Worm (Caenorhabditis elegans): ENCODE results near the gene T04A8.18.

The T04A8.18 gene

DNA sequence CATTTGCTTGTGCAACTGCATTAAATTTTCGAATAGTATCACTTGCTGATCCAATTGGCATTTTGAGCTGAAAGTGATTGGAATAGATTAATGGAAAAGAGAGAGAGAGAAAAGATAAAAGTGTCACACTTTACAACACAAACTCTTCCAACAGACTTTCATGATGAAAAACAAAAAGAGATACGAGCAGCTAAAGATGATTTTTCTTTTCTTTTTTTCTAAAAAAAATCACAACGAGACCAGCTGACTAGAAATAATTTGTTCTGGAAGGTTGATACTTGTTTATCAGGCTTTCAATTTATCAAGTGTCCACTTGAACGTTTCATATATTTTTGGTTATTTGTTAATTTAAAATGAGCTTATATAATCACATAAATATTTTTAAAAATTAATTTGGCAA is 21.9 kb upstream of the T04A8.18 start:
- TF ChIP-seq ama-1 (optimal IDR thresholded peaks at IDR 0.05): no peak
- TF ChIP-seq ama-1 (GFP tag; optimal IDR thresholded peaks at IDR 0.05): no peak
- no peak for TF ChIP-seq hmg-1.2 (GFP tag; IDR thresholded peaks at IDR 0.05)
- TF ChIP-seq snpc-1.3 (tag; optimal IDR thresholded peaks at IDR 0.05; ENCODE audit: insufficient read depth): no peak
- no peak for TF ChIP-seq cebp-1 (GFP tag; IDR thresholded peaks at IDR 0.05)
- TF ChIP-seq cebp-1 (tag; optimal IDR thresholded peaks at IDR 0.05): no peak
- no peak for TF ChIP-seq mcd-1 (GFP tag; IDR thresholded peaks at IDR 0.05)
- no peak for TF ChIP-seq somi-1 (GFP tag; optimal IDR thresholded peaks at IDR 0.05)
- TF ChIP-seq D2030.7 (GFP tag; IDR thresholded peaks at IDR 0.05): no peak
- TF ChIP-seq ztf-28 (GFP tag; IDR thresholded peaks at IDR 0.05): no peak
- TF ChIP-seq ztf-6 (GFP tag; IDR thresholded peaks at IDR 0.05): no peak
- TF ChIP-seq atf-7 (tag; optimal IDR thresholded peaks at IDR 0.05): no peak
- TF ChIP-seq ceh-100 (GFP tag; IDR thresholded peaks at IDR 0.05): no peak
- no peak for TF ChIP-seq F57C9.4 (tag; optimal IDR thresholded peaks at IDR 0.05)
- TF ChIP-seq rec-8 (tag; optimal IDR thresholded peaks at IDR 0.05): no peak

DNA sequence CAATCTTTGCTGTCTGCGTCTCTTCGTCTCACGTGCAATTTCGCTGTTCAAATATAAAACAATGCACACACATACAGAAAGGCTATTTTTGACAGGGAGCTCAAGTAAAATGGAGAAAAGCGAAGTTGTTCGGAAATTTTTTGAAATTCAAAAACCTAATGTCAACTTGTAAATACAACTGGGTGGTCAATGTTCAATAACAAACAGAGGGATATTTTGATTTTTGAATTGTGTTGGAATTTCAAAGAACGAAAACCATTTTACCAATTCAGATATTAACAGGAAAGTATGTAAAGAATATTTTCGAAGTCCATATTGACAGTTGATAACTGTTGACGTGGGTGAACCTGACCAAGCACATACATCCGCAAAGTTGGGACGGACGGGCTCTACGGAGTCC is 20.7 kb upstream of the T04A8.18 start, which contains the start of gene tag-243:
TSS of gene tag-243 (minus strand) at position 101 of the 400 bp plus-strand sequence.
- TF ChIP-seq nfyb-1 (GFP tag; IDR thresholded peaks at IDR 0.05): no peak
- TF ChIP-seq attf-6 (GFP tag; IDR thresholded peaks at IDR 0.05): no peak
- TF ChIP-seq hmg-1.2 (GFP tag; IDR thresholded peaks at IDR 0.05): peak; percentile 64

DNA sequence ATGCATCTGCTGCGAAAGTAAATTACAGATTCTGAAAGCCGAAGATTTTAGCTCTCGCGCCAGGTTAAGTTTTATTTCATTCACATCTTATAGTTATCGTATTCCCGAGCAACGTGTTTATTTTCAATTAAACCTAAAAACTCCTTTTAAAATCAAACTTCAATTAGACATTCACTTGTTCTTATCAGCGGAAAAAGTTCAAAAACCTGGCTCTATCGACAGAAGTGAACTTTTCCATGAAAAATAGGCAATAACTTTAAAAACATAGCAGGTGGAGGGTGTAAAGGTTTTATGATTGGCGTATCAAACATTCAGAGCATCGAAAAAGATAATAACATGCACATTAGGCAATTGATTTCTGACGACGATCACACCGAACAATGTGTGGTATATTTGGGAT is 20.0 kb upstream of the T04A8.18 start, which contains the start of gene ppat-1:
TSS of gene ppat-1 (plus strand) at position 316 of the 400 bp plus-strand sequence.
- TF ChIP-seq ets-4 (GFP tag; optimal IDR thresholded peaks at IDR 0.05) (no peak), ztf-26 (tag; optimal IDR thresholded peaks at IDR 0.05) (no peak), athp-1 (tag; optimal IDR thresholded peaks at IDR 0.05) (no peak), repo-1 (tag; optimal IDR thresholded peaks at IDR 0.05) (no peak), C17E4.6 (GFP tag; IDR thresholded peaks at IDR 0.05) (no peak), nhr-80 (tag; optimal IDR thresholded peaks at IDR 0.05) (peak; percentile 51), lsy-27 (tag; optimal IDR thresholded peaks at IDR 0.05; ENCODE audit: borderline replicate concordance, insufficient read depth) (no peak), Y67H2A.10 (GFP tag; conservative IDR thresholded peaks at IDR 0.05) (no peak)

DNA sequence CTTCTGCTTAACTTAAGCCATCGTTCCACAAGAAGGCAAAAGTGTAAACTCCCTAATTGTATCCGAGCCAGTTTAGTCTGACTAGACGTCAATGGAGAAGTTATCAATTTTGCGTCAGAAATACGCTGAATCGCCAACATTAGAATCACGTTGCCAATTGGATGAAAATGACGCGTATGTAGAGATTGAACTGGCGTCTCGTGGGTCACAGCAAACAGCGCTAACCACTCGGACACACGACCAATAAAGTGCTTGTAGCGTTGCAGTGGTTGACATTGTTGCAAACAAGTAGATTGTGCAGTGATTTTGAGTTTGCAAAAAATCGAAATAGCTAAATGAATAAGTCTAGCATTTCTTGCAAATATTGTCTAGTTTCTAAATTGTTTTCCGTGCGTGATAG is 19.4 kb upstream of the T04A8.18 start:
- TF ChIP-seq F37B4.10 (GFP tag; IDR thresholded peaks at IDR 0.05) (0 out of 2 replicates have a peak, but pooled peaks have one; percentile 71), attf-6 (GFP tag; IDR thresholded peaks at IDR 0.05) (peak; percentile 72; the same call in 1 of the 2 replicates), somi-1 (GFP tag; optimal IDR thresholded peaks at IDR 0.05) (peak; percentile 51), hlh-26 (GFP tag; conservative IDR thresholded peaks at IDR 0.05) (no peak), F57A8.1 (GFP tag; optimal IDR thresholded peaks at IDR 0.05) (peak; percentile 74), mxl-1 (tag; optimal IDR thresholded peaks at IDR 0.05) (peak; percentile 92), ceh-58 (GFP tag; IDR thresholded peaks at IDR 0.05) (0 out of 2 replicates have a peak, but pooled peaks have one; percentile 58), pha-4 (tag; optimal IDR thresholded peaks at IDR 0.05) (peak; percentile 47), F33H1.4 (GFP tag; IDR thresholded peaks at IDR 0.05) (peak; percentile 57), B0019.2 (GFP tag; conservative IDR thresholded peaks at IDR 0.05) (peak; percentile 62; the same call in 1 of the 2 replicates), F55B11.4 (tag; optimal IDR thresholded peaks at IDR 0.05; ENCODE audit: borderline replicate concordance, insufficient read depth) (no peak), F57C9.4 (tag; optimal IDR thresholded peaks at IDR 0.05) (peak; percentile 64), nhr-90 (tag; optimal IDR thresholded peaks at IDR 0.05) (peak; percentile 98), Y53G8AR.9 (GFP tag; conservative IDR thresholded peaks at IDR 0.05) (peak; percentile 77), nhr-80 (tag; optimal IDR thresholded peaks at IDR 0.05) (peak; percentile 70), repo-1 (tag; optimal IDR thresholded peaks at IDR 0.05) (peak; percentile 83), tbx-9 (tag; optimal IDR thresholded peaks at IDR 0.05; ENCODE audit: borderline replicate concordance) (peak; percentile 45), unc-130 (GFP tag; optimal IDR thresholded peaks at IDR 0.05) (peak; percentile 76), madf-8 (GFP tag; conservative IDR thresholded peaks at IDR 0.05) (peak; percentile 41; the same call in 1 of the 2 replicates), ccch-3 (GFP tag; optimal IDR thresholded peaks at IDR 0.05) (peak; percentile 85), athp-1 (tag; optimal IDR thresholded peaks at IDR 0.05) (peak; percentile 94), snpc-3.4 (tag; optimal IDR thresholded peaks at IDR 0.05) (peak; percentile 91), snpc-1.1 (tag; optimal IDR thresholded peaks at IDR 0.05; ENCODE audit: insufficient read depth) (peak; percentile 69), lsl-1 (GFP tag; optimal IDR thresholded peaks at IDR 0.05) (peak; percentile 67)
